Worm (Caenorhabditis elegans) whole organism, late embryonic: Measurements from ENCODE around the gene F49C5.10.

Experiments used
- F13H6.1 ChIP-seq: sonication (generic microtip); optimal IDR thresholded peaks from 2 replicates; lab custom pipeline; 2016; ENCODE audit warnings: missing genetic modification characterization, missing compliant biosample characterization
- fkh-10 ChIP-seq: fragments of 150-350 bp; optimal IDR thresholded peaks from 2 replicates; lab custom pipeline; 2014; ENCODE audit warnings: missing biosample characterization, missing genetic modification reagents, missing genetic modification characterization
- lim-6 ChIP-seq: sonication (generic microtip); optimal IDR thresholded peaks from 2 replicates; lab custom pipeline; 2016; ENCODE audit warnings: missing genetic modification characterization, missing compliant biosample characterization
- pha-4 ChIP-seq: fragments of 150-350 bp; optimal IDR thresholded peaks from 2 replicates; lab custom pipeline; 2018; ENCODE audit warnings: missing biosample characterization, missing genetic modification reagents, missing genetic modification characterization

ce11 chrII:12572760-12573159 lies 26.2 kb downstream of the F49C5.10 start, which contains the start of gene Y38E10A.35:
- TF ChIP-seq lim-6 (tag; lab: Kevin White, UChicago) (no peak), fkh-10 (GFP tag; lab: Kevin White, UChicago) (no peak), pha-4 (tag; lab: Kevin White, UChicago) (no peak), F13H6.1 (no peak)
